Worm (Caenorhabditis elegans) whole organism, late embryonic: Measurements from ENCODE around the gene W02C12.2.

Source experiments
- C08G9.2 ChIP-seq: sonication (generic microtip); optimal IDR thresholded peaks from 2 replicates; lab custom pipeline; 2016; ENCODE audit warnings: mild to moderate bottlenecking, missing genetic modification characterization, moderate library complexity, missing compliant biosample characterization
- F13H6.1 ChIP-seq: sonication (generic microtip); optimal IDR thresholded peaks from 2 replicates; lab custom pipeline; 2016; ENCODE audit warnings: missing genetic modification characterization, missing compliant biosample characterization
- K09A11.1 ChIP-seq: sonication (generic microtip); optimal IDR thresholded peaks from 2 replicates; lab custom pipeline; 2017; ENCODE audit warnings: antibody characterized with exemption, mild to moderate bottlenecking, missing genetic modification characterization, missing compliant biosample characterization; ENCODE audit not compliant: insufficient read depth
- T23F11.4 ChIP-seq: fragments of 200-800 bp; sonication (Bioruptor generic); optimal IDR thresholded peaks from 2 replicates; lab custom pipeline; 2018; ENCODE audit warnings: mild to moderate bottlenecking, missing genetic modification characterization, missing compliant biosample characterization
- Y22D7AL.16 ChIP-seq: sonication (generic microtip); optimal IDR thresholded peaks from 2 replicates; lab custom pipeline; 2016; ENCODE audit warnings: missing genetic modification characterization, missing compliant biosample characterization
- ahr-1 ChIP-seq: sonication (generic microtip); optimal IDR thresholded peaks from 2 replicates; lab custom pipeline; 2016; ENCODE audit warnings: missing genetic modification characterization, missing compliant biosample characterization
- ceh-14 ChIP-seq: sonication (generic microtip); optimal IDR thresholded peaks from 2 replicates; lab custom pipeline; 2016; ENCODE audit warnings: missing genotype, missing genetic modification characterization, missing compliant biosample characterization
- ceh-18 ChIP-seq: sonication (generic microtip); optimal IDR thresholded peaks from 2 replicates; lab custom pipeline; 2016; ENCODE audit warnings: missing genetic modification characterization, missing compliant biosample characterization
- ceh-19 ChIP-seq: fragments of 200-800 bp; sonication (Bioruptor generic); optimal IDR thresholded peaks from 2 replicates; lab custom pipeline; 2018; ENCODE audit warnings: mild to moderate bottlenecking, missing genetic modification characterization, missing compliant biosample characterization
- ceh-2 ChIP-seq: sonication (generic microtip); optimal IDR thresholded peaks from 2 replicates; lab custom pipeline; 2016; ENCODE audit warnings: missing genotype, missing genetic modification characterization, missing compliant biosample characterization
- ceh-22 ChIP-seq: sonication (generic microtip); optimal IDR thresholded peaks from 2 replicates; lab custom pipeline; 2017; ENCODE audit warnings: missing biosample characterization, missing genetic modification characterization
- ceh-24 ChIP-seq: sonication (generic microtip); optimal IDR thresholded peaks from 2 replicates; lab custom pipeline; 2016; ENCODE audit warnings: mild to moderate bottlenecking, missing genetic modification characterization, missing compliant biosample characterization
- ceh-30 ChIP-seq: fragments of 150-350 bp; optimal IDR thresholded peaks from 2 replicates; lab custom pipeline; 2014; ENCODE audit warnings: missing biosample characterization, missing genetic modification characterization
- ceh-34 ChIP-seq: sonication (generic microtip); optimal IDR thresholded peaks from 2 replicates; lab custom pipeline; 2016; ENCODE audit warnings: mild to moderate bottlenecking, missing genetic modification characterization, missing compliant biosample characterization
- ceh-45 ChIP-seq: fragments of 200-800 bp; sonication (Bioruptor generic); IDR thresholded peaks from 2 replicates; pipeline ENCODE4 v1.3.6; 2022; ENCODE audit warnings: missing genetic modification reagents, missing genetic modification characterization, missing compliant biosample characterization
- ceh-48 ChIP-seq: sonication (generic microtip); optimal IDR thresholded peaks from 2 replicates; lab custom pipeline; 2016; ENCODE audit warnings: missing genetic modification characterization, inconsistent platforms, missing compliant biosample characterization
- ceh-6 ChIP-seq: fragments of 200-800 bp; sonication (Bioruptor generic); optimal IDR thresholded peaks from 2 replicates; lab custom pipeline; 2018; ENCODE audit warnings: mild to moderate bottlenecking, missing genetic modification characterization, missing compliant biosample characterization
- ceh-9 ChIP-seq: sonication (generic microtip); optimal IDR thresholded peaks from 2 replicates; lab custom pipeline; 2016; ENCODE audit warnings: mild to moderate bottlenecking, missing genetic modification characterization, inconsistent platforms, missing compliant biosample characterization
- dmd-4 ChIP-seq: sonication (generic microtip); optimal IDR thresholded peaks from 2 replicates; lab custom pipeline; 2016; ENCODE audit warnings: borderline replicate concordance, missing genetic modification characterization, missing compliant biosample characterization
- dve-1 ChIP-seq: sonication (generic microtip); optimal IDR thresholded peaks from 2 replicates; lab custom pipeline; 2017; ENCODE audit warnings: antibody characterized with exemption, mild to moderate bottlenecking, missing genetic modification characterization, missing compliant biosample characterization
- elt-2 ChIP-seq: sonication (generic microtip); optimal IDR thresholded peaks from 2 replicates; lab custom pipeline; 2016; ENCODE audit warnings: missing genetic modification reagents, missing genetic modification characterization, missing compliant biosample characterization
- fax-1 ChIP-seq: sonication (generic microtip); optimal IDR thresholded peaks from 2 replicates; lab custom pipeline; 2016; ENCODE audit warnings: missing genotype, missing genetic modification characterization, missing compliant biosample characterization
- fkh-6 ChIP-seq: sonication (generic microtip); optimal IDR thresholded peaks from 2 replicates; lab custom pipeline; 2016; ENCODE audit warnings: missing genetic modification characterization, missing compliant biosample characterization
- hlh-15 ChIP-seq: sonication (generic microtip); optimal IDR thresholded peaks from 2 replicates; lab custom pipeline; 2016; ENCODE audit warnings: missing genetic modification characterization, missing compliant biosample characterization
- hlh-30 ChIP-seq: sonication (generic microtip); optimal IDR thresholded peaks from 2 replicates; lab custom pipeline; 2017; ENCODE audit warnings: antibody characterized with exemption, missing genetic modification characterization, missing compliant biosample characterization; ENCODE audit not compliant: insufficient read depth
- lim-6 ChIP-seq: sonication (generic microtip); optimal IDR thresholded peaks from 2 replicates; lab custom pipeline; 2016; ENCODE audit warnings: missing genetic modification characterization, missing compliant biosample characterization
- madf-2 ChIP-seq: sonication (generic microtip); optimal IDR thresholded peaks from 2 replicates; lab custom pipeline; 2017; ENCODE audit warnings: missing genetic modification characterization, missing compliant biosample characterization
- mec-3 ChIP-seq: sonication (generic microtip); optimal IDR thresholded peaks from 2 replicates; lab custom pipeline; 2016; ENCODE audit warnings: borderline replicate concordance, missing genetic modification characterization, missing compliant biosample characterization
- nfya-1 ChIP-seq: sonication (generic microtip); optimal IDR thresholded peaks from 2 replicates; lab custom pipeline; 2017; ENCODE audit warnings: missing genetic modification characterization, mild to moderate bottlenecking, missing compliant biosample characterization, antibody characterized with exemption, moderate library complexity
- nhr-11 ChIP-seq: fragments of 150-350 bp; optimal IDR thresholded peaks from 2 replicates; lab custom pipeline; 2014; ENCODE audit warnings: missing biosample characterization, missing genetic modification characterization
- npax-4 ChIP-seq: sonication (generic microtip); optimal IDR thresholded peaks from 2 replicates; lab custom pipeline; 2016; ENCODE audit warnings: missing genetic modification characterization, missing compliant biosample characterization
- pha-2 ChIP-seq: sonication (generic microtip); optimal IDR thresholded peaks from 2 replicates; lab custom pipeline; 2017; ENCODE audit warnings: mild to moderate bottlenecking, missing genetic modification characterization, missing compliant biosample characterization
- pha-4 ChIP-seq: fragments of 150-350 bp; optimal IDR thresholded peaks from 2 replicates; lab custom pipeline; 2018; ENCODE audit warnings: missing biosample characterization, missing genetic modification reagents, missing genetic modification characterization
- pqm-1 ChIP-seq: sonication (generic microtip); optimal IDR thresholded peaks from 2 replicates; lab custom pipeline; 2016; ENCODE audit warnings: missing genetic modification characterization, missing compliant biosample characterization
- pros-1 ChIP-seq: fragments of 150-350 bp; optimal IDR thresholded peaks from 2 replicates; lab custom pipeline; 2014; ENCODE audit warnings: missing biosample characterization, missing genetic modification reagents, missing genetic modification characterization
- ref-2 ChIP-seq: sonication (generic microtip); optimal IDR thresholded peaks from 2 replicates; lab custom pipeline; 2016; ENCODE audit warnings: missing genetic modification characterization, missing compliant biosample characterization
- rnt-1 ChIP-seq: sonication (generic microtip); optimal IDR thresholded peaks from 2 replicates; lab custom pipeline; 2016; ENCODE audit warnings: missing genetic modification characterization, missing compliant biosample characterization
- sdc-2 ChIP-seq: sonication (generic microtip); optimal IDR thresholded peaks from 2 replicates; lab custom pipeline; 2016; ENCODE audit warnings: missing genotype, missing genetic modification characterization, missing compliant biosample characterization
- sox-4 ChIP-seq: sonication (generic microtip); optimal IDR thresholded peaks from 2 replicates; lab custom pipeline; 2017; ENCODE audit warnings: mild to moderate bottlenecking, missing genetic modification characterization, inconsistent platforms, missing compliant biosample characterization
- syd-9 ChIP-seq: sonication (generic microtip); optimal IDR thresholded peaks from 2 replicates; lab custom pipeline; 2016; ENCODE audit warnings: mild to moderate bottlenecking, missing genetic modification characterization, moderate library complexity, missing compliant biosample characterization
- tbx-2 ChIP-seq: sonication (generic microtip); optimal IDR thresholded peaks from 2 replicates; lab custom pipeline; 2016; ENCODE audit warnings: missing genetic modification characterization, missing compliant biosample characterization
- tbx-7 ChIP-seq: sonication (generic microtip); optimal IDR thresholded peaks from 2 replicates; lab custom pipeline; 2016; ENCODE audit warnings: missing genotype, missing genetic modification characterization, missing compliant biosample characterization
- ttx-3 ChIP-seq: sonication (generic microtip); optimal IDR thresholded peaks from 2 replicates; lab custom pipeline; 2016; ENCODE audit warnings: missing genetic modification reagents, missing genetic modification characterization, missing compliant biosample characterization
- unc-42 ChIP-seq: sonication (generic microtip); optimal IDR thresholded peaks from 2 replicates; lab custom pipeline; 2016; ENCODE audit warnings: missing genotype, missing genetic modification characterization, missing compliant biosample characterization
- unc-86 ChIP-seq: sonication (generic microtip); optimal IDR thresholded peaks from 2 replicates; lab custom pipeline; 2016; ENCODE audit warnings: missing genetic modification characterization, missing compliant biosample characterization
- ztf-16 ChIP-seq: sonication (generic microtip); optimal IDR thresholded peaks from 2 replicates; lab custom pipeline; 2017; ENCODE audit warnings: missing genetic modification characterization, missing compliant biosample characterization

W02C12.2 gene

ce11 chrIV:4049398-4049998, 41.7 kb upstream of the W02C12.2 start, which contains the start of gene pcn-1 (continued):
- TF ChIP-seq nfya-1 (tag; lab: Kevin White, UChicago) (peak; percentile 62), ahr-1 (tag; lab: Kevin White, UChicago) (no peak), T23F11.4 (GFP tag; lab: Kevin White, UChicago) (peak; percentile 38), ref-2 (tag; lab: Kevin White, UChicago) (peak; percentile 25), ttx-3 (peak; percentile 21), C08G9.2 (tag; lab: Kevin White, UChicago) (peak; percentile 7), ceh-22 (tag; lab: Kevin White, UChicago) (no peak), fkh-6 (tag; lab: Kevin White, UChicago) (no peak), unc-86 (tag; lab: Kevin White, UChicago) (peak; percentile 49), ceh-19 (GFP tag; lab: Kevin White, UChicago) (no peak), hlh-15 (tag; lab: Kevin White, UChicago) (no peak), rnt-1 (tag; lab: Kevin White, UChicago) (no peak), ceh-24 (tag; lab: Kevin White, UChicago) (no peak), K09A11.1 (tag; lab: Kevin White, UChicago) (peak; percentile 31), dve-1 (peak; percentile 28), ceh-18 (peak; percentile 51)

- TF ChIP-seq ceh-14 (tag; lab: Kevin White, UChicago) (no peak), ceh-22 (tag; lab: Kevin White, UChicago) (no peak), ceh-34 (tag; lab: Kevin White, UChicago) (no peak), ceh-2 (tag; lab: Kevin White, UChicago) (no peak), Y22D7AL.16 (tag; lab: Kevin White, UChicago) (no peak), dmd-4 (tag; lab: Kevin White, UChicago) (no peak), rnt-1 (tag; lab: Kevin White, UChicago) (no peak), sdc-2 (tag; lab: Kevin White, UChicago) (no peak), unc-86 (tag; lab: Kevin White, UChicago) (no peak), nfya-1 (tag; lab: Kevin White, UChicago) (no peak), npax-4 (tag; lab: Kevin White, UChicago) (no peak), syd-9 (tag; lab: Kevin White, UChicago) (no peak)
Observed at ce11 chrIV:4047628-4048027, 39.9 kb upstream of the W02C12.2 start.

- no peak for TF ChIP-seq ceh-30
- TF ChIP-seq nfya-1 (tag; lab: Kevin White, UChicago): no peak
- no peak for TF ChIP-seq ceh-9 (tag; lab: Kevin White, UChicago)
- TF ChIP-seq fkh-6 (tag; lab: Kevin White, UChicago): peak; percentile 8
- TF ChIP-seq hlh-15 (tag; lab: Kevin White, UChicago): no peak
- no peak for TF ChIP-seq dve-1
- TF ChIP-seq mec-3 (tag; lab: Kevin White, UChicago): no peak
- peak; percentile 33 for TF ChIP-seq ref-2 (tag; lab: Kevin White, UChicago)
- no peak for TF ChIP-seq pha-4 (tag; lab: Kevin White, UChicago)
- TF ChIP-seq tbx-7 (tag; lab: Kevin White, UChicago): peak; percentile 72
- TF ChIP-seq ceh-48 (tag; lab: Kevin White, UChicago): no peak
- no peak for TF ChIP-seq sox-4
- TF ChIP-seq K09A11.1 (tag; lab: Kevin White, UChicago): no peak
- no peak for TF ChIP-seq F13H6.1 (tag; lab: Kevin White, UChicago)
- TF ChIP-seq nhr-11 (tag; lab: Kevin White, UChicago): no peak
- TF ChIP-seq lim-6 (tag; lab: Kevin White, UChicago): peak; percentile 2
- no peak for TF ChIP-seq dmd-4 (tag; lab: Kevin White, UChicago)
- TF ChIP-seq tbx-2 (tag; lab: Kevin White, UChicago): peak; percentile 72
- TF ChIP-seq elt-2 (tag; lab: Kevin White, UChicago): peak; percentile 36
- peak; percentile 25 for TF ChIP-seq fax-1 (tag; lab: Kevin White, UChicago)
- no peak for TF ChIP-seq ceh-19 (GFP tag; lab: Kevin White, UChicago)
- TF ChIP-seq ceh-6: no peak
- TF ChIP-seq unc-42 (tag; lab: Kevin White, UChicago): peak; percentile 3
- no peak for TF ChIP-seq pros-1 (tag; lab: Kevin White, UChicago)
- TF ChIP-seq ceh-45 (GFP tag; lab: Robert Waterston, UW): no peak
- no peak for TF ChIP-seq pqm-1 (tag; lab: Kevin White, UChicago)
- TF ChIP-seq ttx-3: no peak
- TF ChIP-seq madf-2: no peak
- TF ChIP-seq pha-2 (tag; lab: Kevin White, UChicago): no peak
- TF ChIP-seq ahr-1 (tag; lab: Kevin White, UChicago): peak; percentile 50
- TF ChIP-seq hlh-30 (tag; lab: Kevin White, UChicago): no peak
- TF ChIP-seq ztf-16 (tag; lab: Kevin White, UChicago): no peak
- TF ChIP-seq ceh-34 (tag; lab: Kevin White, UChicago): peak; percentile 5
- no peak for TF ChIP-seq sdc-2 (tag; lab: Kevin White, UChicago)
Observed at ce11 chrIV:4042274-4042673, 34.5 kb upstream of the W02C12.2 start, which contains the start of gene cdc-73. Gene cdc-73, plus strand, starts transcription at chrIV:4042575.
